Worm (Caenorhabditis elegans) whole organism, early embryonic: ENCODE results near the gene tbx-35.

Experiments used
- B0310.2 ChIP-seq: sonication (generic microtip); optimal IDR thresholded peaks from 2 replicates; lab custom pipeline; 2016; ENCODE audit warnings: mild to moderate bottlenecking, missing genetic modification characterization, missing compliant biosample characterization
- F13C5.2 ChIP-seq: sonication (generic microtip); optimal IDR thresholded peaks from 2 replicates; lab custom pipeline; 2017; ENCODE audit warnings: mild to moderate bottlenecking, missing genetic modification characterization, inconsistent platforms, missing compliant biosample characterization
- aly-1 ChIP-seq: sonication (generic microtip); optimal IDR thresholded peaks from 2 replicates; lab custom pipeline; 2016; ENCODE audit warnings: missing genetic modification characterization, missing compliant biosample characterization
- ama-1 ChIP-seq: fragments of 150-350 bp; optimal IDR thresholded peaks from 2 replicates; lab custom pipeline; 2014
- ceh-36 ChIP-seq: sonication (generic microtip); optimal IDR thresholded peaks from 2 replicates; lab custom pipeline; 2016; ENCODE audit warnings: missing genetic modification characterization, inconsistent platforms, missing compliant biosample characterization
- ets-7 ChIP-seq: sonication (generic microtip); optimal IDR thresholded peaks from 2 replicates; lab custom pipeline; 2016; ENCODE audit warnings: missing genotype, missing genetic modification characterization, missing compliant biosample characterization
- flt-1 ChIP-seq: fragments of 200-800 bp; sonication (Bioruptor generic); IDR thresholded peaks from 2 replicates; pipeline ENCODE4 v1.3.6; 2022; ENCODE audit warnings: missing genetic modification characterization, missing compliant biosample characterization
- hmbx-1 ChIP-seq: sonication (generic microtip); optimal IDR thresholded peaks from 2 replicates; lab custom pipeline; 2016; ENCODE audit warnings: mild to moderate bottlenecking, missing genetic modification characterization, missing compliant biosample characterization
- hmg-4 ChIP-seq: fragments of 200-800 bp; sonication (Bioruptor generic); optimal IDR thresholded peaks from 2 replicates; lab custom pipeline; 2018; ENCODE audit warnings: mild to moderate bottlenecking, missing genetic modification characterization, missing compliant biosample characterization
- pes-1 ChIP-seq: fragments of 200-800 bp; sonication (Bioruptor generic); IDR thresholded peaks from 2 replicates; pipeline ENCODE4 v1.3.6; 2022; ENCODE audit warnings: missing genetic modification reagents, missing genetic modification characterization, missing compliant biosample characterization
- scrt-1 ChIP-seq: fragments of 200-800 bp; sonication (Bioruptor generic); IDR thresholded peaks from 2 replicates; pipeline ENCODE4 v1.3.6; 2022; ENCODE audit warnings: missing genetic modification characterization, missing compliant biosample characterization
- sea-1 ChIP-seq: fragments of 200-800 bp; sonication (Bioruptor generic); conservative IDR thresholded peaks from 2 replicates; pipeline ENCODE4 v1.3.6; 2022; ENCODE audit warnings: missing genetic modification characterization, missing compliant biosample characterization
- tbx-11 ChIP-seq: fragments of 200-800 bp; sonication (Bioruptor generic); IDR thresholded peaks from 2 replicates; pipeline ENCODE4 v1.3.6; 2022; ENCODE audit warnings: missing genetic modification characterization, missing compliant biosample characterization
- tbx-37 ChIP-seq: fragments of 200-800 bp; sonication (Bioruptor generic); conservative IDR thresholded peaks from 2 replicates; pipeline ENCODE4 v1.3.6; 2022; ENCODE audit warnings: missing genetic modification reagents, missing genetic modification characterization, missing compliant biosample characterization

ce11 chrII:5496375-5496774 is 28.8 kb downstream of the tbx-35 start, which contains the start of gene F12A10.1:
- TF ChIP-seq sea-1, result no peak
- no peak for TF ChIP-seq ets-7 (tag; lab: Kevin White, UChicago)
- no peak for TF ChIP-seq F13C5.2 (tag; lab: Kevin White, UChicago)
- no peak for TF ChIP-seq pes-1 (GFP tag; lab: Robert Waterston, UW)
- TF ChIP-seq B0310.2 (tag; lab: Kevin White, UChicago), result no peak
- TF ChIP-seq ama-1 (lab: Kevin White, UChicago), result no peak
- no peak for TF ChIP-seq ceh-36 (tag; lab: Kevin White, UChicago)
- TF ChIP-seq hmbx-1 (tag; lab: Kevin White, UChicago), result no peak
- TF ChIP-seq hmg-4 (GFP tag; lab: Kevin White, UChicago), result no peak
- TF ChIP-seq tbx-11 (GFP tag; lab: Robert Waterston, UW), result no peak
- no peak for TF ChIP-seq scrt-1 (GFP tag; lab: Robert Waterston, UW)
- no peak for TF ChIP-seq tbx-37
- no peak for TF ChIP-seq aly-1 (tag; lab: Kevin White, UChicago)
- no peak for TF ChIP-seq flt-1 (GFP tag; lab: Robert Waterston, UW)
